Worm (Caenorhabditis elegans): ENCODE measurements around the gene ZC239.20.

ZC239.20 gene

ce11 chrII:3222686-3223085, 16.4 kb upstream of the ZC239.20 start, which contains the start of gene ZC239.13:
TSS of gene ZC239.13 (minus strand) at chrII:3222839.
- no peak for TF ChIP-seq fkh-10 (GFP tag; optimal IDR thresholded peaks at IDR 0.05)
- no peak for TF ChIP-seq ceh-31 (tag; optimal IDR thresholded peaks at IDR 0.05)
- TF ChIP-seq ceh-48 (tag; optimal IDR thresholded peaks at IDR 0.05), result no peak
- TF ChIP-seq fkh-6 (tag; optimal IDR thresholded peaks at IDR 0.05), result no peak
- TF ChIP-seq T23F11.4 (GFP tag; optimal IDR thresholded peaks at IDR 0.05), result no peak
- no peak for TF ChIP-seq pax-1 (tag; optimal IDR thresholded peaks at IDR 0.05)
- no peak for TF ChIP-seq K02D7.2 (tag; optimal IDR thresholded peaks at IDR 0.05)
- TF ChIP-seq F13H6.1 (tag; optimal IDR thresholded peaks at IDR 0.05), result no peak
- no peak for TF ChIP-seq ceh-19 (GFP tag; optimal IDR thresholded peaks at IDR 0.05)
- no peak for TF ChIP-seq mec-3 (tag; optimal IDR thresholded peaks at IDR 0.05; ENCODE audit: borderline replicate concordance)
- no peak for TF ChIP-seq ceh-2 (tag; optimal IDR thresholded peaks at IDR 0.05)
- TF ChIP-seq hlh-15 (tag; optimal IDR thresholded peaks at IDR 0.05), result no peak
- no peak for TF ChIP-seq ahr-1 (tag; optimal IDR thresholded peaks at IDR 0.05)
- no peak for TF ChIP-seq K09A11.1 (tag; optimal IDR thresholded peaks at IDR 0.05; ENCODE audit: insufficient read depth)
- TF ChIP-seq ztf-16 (tag; optimal IDR thresholded peaks at IDR 0.05), result no peak
- TF ChIP-seq rnt-1 (tag; optimal IDR thresholded peaks at IDR 0.05), result no peak
- TF ChIP-seq nfya-1 (tag; optimal IDR thresholded peaks at IDR 0.05), result no peak
- no peak for TF ChIP-seq hlh-13 (GFP tag; optimal IDR thresholded peaks at IDR 0.05)
- no peak for TF ChIP-seq ceh-45 (GFP tag; IDR thresholded peaks at IDR 0.05)
- TF ChIP-seq unc-55 (GFP tag; optimal IDR thresholded peaks at IDR 0.05), result no peak

ce11 chrII:3221730-3222129, 15.4 kb upstream of the ZC239.20 start, which contains the start of gene ZC239.14:
TSS of gene ZC239.14 (minus strand) at chrII:3222034.
- no peak for TF ChIP-seq hlh-30 (tag; optimal IDR thresholded peaks at IDR 0.05; ENCODE audit: insufficient read depth)
- TF ChIP-seq odd-2 (tag; optimal IDR thresholded peaks at IDR 0.05), result no peak
- no peak for TF ChIP-seq eyg-1 (tag; optimal IDR thresholded peaks at IDR 0.05)
- no peak for TF ChIP-seq ceh-22 (tag; optimal IDR thresholded peaks at IDR 0.05)
- no peak for TF ChIP-seq ahr-1 (tag; optimal IDR thresholded peaks at IDR 0.05)
- TF ChIP-seq ceh-6 (GFP tag; optimal IDR thresholded peaks at IDR 0.05), result no peak
- no peak for TF ChIP-seq pha-2 (tag; optimal IDR thresholded peaks at IDR 0.05)
- no peak for TF ChIP-seq hlh-8 (tag; optimal IDR thresholded peaks at IDR 0.05)
- TF ChIP-seq npax-4 (tag; optimal IDR thresholded peaks at IDR 0.05), result no peak
- TF ChIP-seq fax-1 (tag; optimal IDR thresholded peaks at IDR 0.05), result no peak
- no peak for TF ChIP-seq unc-42 (tag; optimal IDR thresholded peaks at IDR 0.05)
- no peak for TF ChIP-seq C08G9.2 (tag; optimal IDR thresholded peaks at IDR 0.05)
- no peak for TF ChIP-seq lim-6 (tag; optimal IDR thresholded peaks at IDR 0.05)
- TF ChIP-seq gmeb-2 (tag; optimal IDR thresholded peaks at IDR 0.05), result no peak
- TF ChIP-seq ceh-34 (tag; optimal IDR thresholded peaks at IDR 0.05), result no peak
- TF ChIP-seq ceh-30 (tag; optimal IDR thresholded peaks at IDR 0.05), result no peak

DNA sequence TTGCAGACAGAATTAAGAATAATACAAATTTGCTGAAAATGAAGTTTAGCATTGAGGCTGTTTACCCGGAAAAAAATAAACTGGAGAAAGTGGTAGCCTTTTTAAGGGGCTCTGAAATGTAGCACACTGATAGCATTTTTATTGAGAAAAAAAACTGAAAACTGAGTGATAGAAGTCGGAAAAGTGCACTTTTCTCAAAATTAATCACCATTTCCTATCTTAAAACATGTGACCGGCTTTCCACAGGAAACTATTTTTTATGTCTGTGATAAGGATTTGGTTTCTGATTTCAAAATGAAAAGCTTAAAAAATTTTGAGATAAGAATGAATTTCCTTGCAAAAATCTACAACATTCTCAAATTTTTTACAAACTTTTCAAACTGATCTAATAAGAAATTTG, 14.4 kb upstream of the ZC239.20 start, which contains the start of gene ZC239.22:
ZC239.22 (minus strand) TSS at position 101 of the 400 bp plus-strand sequence.
- no peak for TF ChIP-seq ceh-18 (tag; optimal IDR thresholded peaks at IDR 0.05)
- no peak for TF ChIP-seq elt-4 (tag; optimal IDR thresholded peaks at IDR 0.05)
- TF ChIP-seq tbx-7 (tag; optimal IDR thresholded peaks at IDR 0.05), result no peak
- TF ChIP-seq ceh-9 (tag; optimal IDR thresholded peaks at IDR 0.05), result no peak
- TF ChIP-seq dmd-4 (tag; optimal IDR thresholded peaks at IDR 0.05; ENCODE audit: borderline replicate concordance), result no peak
- TF ChIP-seq pha-4 (tag; optimal IDR thresholded peaks at IDR 0.05), result no peak
- no peak for TF ChIP-seq nhr-232 (tag; optimal IDR thresholded peaks at IDR 0.05)
- TF ChIP-seq Y22D7AL.16 (tag; optimal IDR thresholded peaks at IDR 0.05), result no peak
- TF ChIP-seq unc-42 (tag; optimal IDR thresholded peaks at IDR 0.05), result no peak
- TF ChIP-seq tbx-2 (tag; optimal IDR thresholded peaks at IDR 0.05), result no peak
- no peak for TF ChIP-seq ceh-45 (GFP tag; IDR thresholded peaks at IDR 0.05)
- no peak for TF ChIP-seq pha-2 (tag; optimal IDR thresholded peaks at IDR 0.05)
- no peak for TF ChIP-seq ceh-2 (tag; optimal IDR thresholded peaks at IDR 0.05)
- no peak for TF ChIP-seq hlh-8 (tag; optimal IDR thresholded peaks at IDR 0.05)
- TF ChIP-seq ceh-34 (tag; optimal IDR thresholded peaks at IDR 0.05), result no peak

Data from whole organism, late embryonic.